Worm (Caenorhabditis elegans) whole organism, L4 larva: ENCODE measurements around the gene acox-1.5.
A peak's percentile ranks its signal among the peaks of the same experiment; 100 is the strongest.

ENCODE experiments used
- F26F4.8 ChIP-seq: fragments of 200-800 bp; sonication (Bioruptor generic); conservative IDR thresholded peaks from 2 replicates; pipeline ENCODE4 v1.3.6; 2022; ENCODE audit warnings: missing genetic modification characterization, missing compliant biosample characterization
- R02D3.7 ChIP-seq: fragments of 150-350 bp; sonication (generic microtip); optimal IDR thresholded peaks from 3 replicates; lab custom pipeline; 2014; ENCODE audit warnings: missing biosample characterization, missing genetic modification characterization
- T20F7.1 ChIP-seq: fragments of 200-800 bp; sonication (Bioruptor generic); optimal IDR thresholded peaks from 2 replicates; lab custom pipeline; 2018; ENCODE audit warnings: mild to moderate bottlenecking, missing genetic modification characterization, missing compliant biosample characterization
- Y5F2A.4 ChIP-seq: fragments of 200-800 bp; sonication (Bioruptor generic); optimal IDR thresholded peaks from 2 replicates; lab custom pipeline; 2018; ENCODE audit warnings: mild to moderate bottlenecking, missing genetic modification characterization, missing compliant biosample characterization
- Y75B8A.6 ChIP-seq: fragments of 200-800 bp; sonication (Bioruptor generic); IDR thresholded peaks from 2 replicates; pipeline ENCODE4 v1.3.6; 2022; ENCODE audit warnings: missing genetic modification reagents, missing genetic modification characterization, missing compliant biosample characterization
- aha-1 ChIP-seq: fragments of 150-350 bp; peaks from one replicate; lab custom pipeline; 2014; ENCODE audit warnings: missing biosample characterization, missing genetic modification characterization
- aly-2 ChIP-seq: sonication (generic microtip); optimal IDR thresholded peaks from 2 replicates; lab custom pipeline; 2018; ENCODE audit warnings: missing biosample characterization, missing genetic modification characterization
- ama-1 ChIP-seq: fragments of 150-350 bp; optimal IDR thresholded peaks from 2 replicates; lab custom pipeline; 2014; ENCODE audit warnings: inconsistent platforms, mixed read lengths
- arid-1 ChIP-seq: fragments of 200-800 bp; sonication (Bioruptor generic); conservative IDR thresholded peaks from 2 replicates; pipeline ENCODE4 v1.3.6; 2022; ENCODE audit warnings: missing genetic modification reagents, missing genetic modification characterization, missing compliant biosample characterization
- attf-4 ChIP-seq: sonication (generic microtip); optimal IDR thresholded peaks from 3 replicates; lab custom pipeline; 2017; ENCODE audit warnings: missing biosample characterization, missing genetic modification characterization
- ceh-20 ChIP-seq: fragments of 200-800 bp; sonication (Bioruptor generic); IDR thresholded peaks from 2 replicates; pipeline ENCODE4 v1.3.6; 2022; ENCODE audit warnings: missing genetic modification reagents, missing genetic modification characterization, missing compliant biosample characterization
- ceh-28 ChIP-seq: fragments of 150-350 bp; optimal IDR thresholded peaks from 2 replicates; lab custom pipeline; 2014; ENCODE audit warnings: missing biosample characterization, missing genetic modification reagents, missing genetic modification characterization
- ceh-44 ChIP-seq: fragments of 200-800 bp; sonication (Bioruptor generic); IDR thresholded peaks from 2 replicates; pipeline ENCODE4 v1.3.6; 2022; ENCODE audit warnings: missing genetic modification reagents, missing genetic modification characterization, missing compliant biosample characterization
- cey-2 ChIP-seq: sonication (generic microtip); optimal IDR thresholded peaks from 3 replicates; lab custom pipeline; 2017; ENCODE audit warnings: missing genetic modification characterization, mild to moderate bottlenecking, missing compliant biosample characterization, antibody characterized with exemption, borderline replicate concordance; ENCODE audit not compliant: insufficient read depth
- dmd-8 ChIP-seq: fragments of 200-800 bp; sonication (Bioruptor generic); IDR thresholded peaks from 2 replicates; pipeline ENCODE4 v1.3.6; 2022; ENCODE audit warnings: missing genetic modification characterization, missing compliant biosample characterization
- dmd-9 ChIP-seq: fragments of 200-800 bp; sonication (Bioruptor generic); IDR thresholded peaks from 2 replicates; pipeline ENCODE4 v1.3.6; 2022; ENCODE audit warnings: missing genetic modification reagents, missing genetic modification characterization, missing compliant biosample characterization
- dve-1 ChIP-seq: sonication (generic microtip); optimal IDR thresholded peaks from 2 replicates; lab custom pipeline; 2017; ENCODE audit warnings: antibody characterized with exemption, mild to moderate bottlenecking, missing genetic modification characterization, missing compliant biosample characterization; ENCODE audit not compliant: insufficient read depth
- fkh-10 ChIP-seq: fragments of 150-350 bp; optimal IDR thresholded peaks from 2 replicates; lab custom pipeline; 2014; ENCODE audit warnings: missing biosample characterization, missing genetic modification reagents, missing genetic modification characterization
- fos-1 ChIP-seq: fragments of 150-350 bp; optimal IDR thresholded peaks from 2 replicates; lab custom pipeline; 2014; ENCODE audit warnings: missing biosample characterization, missing genetic modification characterization
- gei-8 ChIP-seq: fragments of 200-800 bp; sonication (Bioruptor generic); optimal IDR thresholded peaks from 2 replicates; lab custom pipeline; 2018; ENCODE audit warnings: mild to moderate bottlenecking, missing genetic modification characterization, missing compliant biosample characterization
- lin-15B ChIP-seq: fragments of 150-350 bp; sonication (generic microtip); optimal IDR thresholded peaks from 3 replicates; lab custom pipeline; 2014; ENCODE audit warnings: missing biosample characterization, missing genetic modification characterization
- lin-29 ChIP-seq: fragments of 200-800 bp; sonication (Bioruptor generic); IDR thresholded peaks from 2 replicates; pipeline ENCODE4 v1.3.6; 2022; ENCODE audit warnings: missing genetic modification reagents, missing genetic modification characterization, missing compliant biosample characterization
- lin-38 ChIP-seq: fragments of 200-800 bp; sonication (Bioruptor generic); IDR thresholded peaks from 2 replicates; pipeline ENCODE4 v1.3.6; 2022; ENCODE audit warnings: missing genetic modification reagents, missing genetic modification characterization, missing compliant biosample characterization
- lin-39 ChIP-seq: fragments of 150-350 bp; optimal IDR thresholded peaks from 2 replicates; lab custom pipeline; 2014; ENCODE audit warnings: missing biosample characterization, missing genetic modification reagents, missing genetic modification characterization
- lir-3 ChIP-seq: sonication (generic microtip); optimal IDR thresholded peaks from 2 replicates; lab custom pipeline; 2016; ENCODE audit warnings: mild to moderate bottlenecking, missing genetic modification characterization, missing compliant biosample characterization
- lsy-2 ChIP-seq, 2 experiments: fragments of 150-350 bp in 1 of 2; sonication (generic microtip) in 1 of 2; optimal IDR thresholded peaks; 2 replicates each; lab custom pipeline; 2014 to 2017; ENCODE audit warnings: missing biosample characterization in 2 of 2, missing genetic modification characterization in 2 of 2
- madf-9 ChIP-seq: fragments of 200-800 bp; sonication (Bioruptor generic); conservative IDR thresholded peaks from 2 replicates; pipeline ENCODE4 v1.3.6; 2022; ENCODE audit warnings: missing genetic modification reagents, missing genetic modification characterization, missing compliant biosample characterization
- mdl-1 ChIP-seq, 2 experiments: fragments of 150-350 bp in 1 of 2; sonication (generic microtip) in 1 of 2; optimal IDR thresholded peaks; 2 replicates each; lab custom pipeline; 2014 to 2017; ENCODE audit warnings: missing biosample characterization in 2 of 2, missing genetic modification characterization in 2 of 2
- mdt-29 ChIP-seq: fragments of 200-800 bp; sonication (Bioruptor generic); IDR thresholded peaks from 2 replicates; pipeline ENCODE4 v1.3.6; 2022; ENCODE audit warnings: missing genetic modification reagents, missing genetic modification characterization, missing compliant biosample characterization
- mep-1 ChIP-seq: fragments of 150-350 bp; sonication (generic microtip); optimal IDR thresholded peaks from 3 replicates; lab custom pipeline; 2014; ENCODE audit warnings: missing biosample characterization, missing genetic modification characterization
- mes-2 ChIP-seq: sonication (generic microtip); optimal IDR thresholded peaks from 2 replicates; lab custom pipeline; 2016; ENCODE audit warnings: missing genotype, mild to moderate bottlenecking, missing genetic modification characterization, missing compliant biosample characterization; ENCODE audit not compliant: poor library complexity, severe bottlenecking
- mxl-2 ChIP-seq: fragments of 200-800 bp; sonication (Bioruptor generic); conservative IDR thresholded peaks from 2 replicates; pipeline ENCODE4 v1.3.6; 2022; ENCODE audit warnings: missing genetic modification reagents, missing genetic modification characterization, missing compliant biosample characterization
- nhr-10 ChIP-seq: fragments of 150-350 bp; optimal IDR thresholded peaks from 2 replicates; lab custom pipeline; 2014; ENCODE audit warnings: missing biosample characterization, missing genetic modification characterization
- nhr-102 ChIP-seq: sonication (generic microtip); optimal IDR thresholded peaks from 2 replicates; lab custom pipeline; 2016; ENCODE audit warnings: mild to moderate bottlenecking, missing genetic modification characterization, moderate library complexity, missing compliant biosample characterization
- nhr-237 ChIP-seq: sonication (generic microtip); optimal IDR thresholded peaks from 2 replicates; lab custom pipeline; 2017; ENCODE audit warnings: missing biosample characterization, missing genetic modification characterization
- nhr-28 ChIP-seq: fragments of 150-350 bp; optimal IDR thresholded peaks from 2 replicates; lab custom pipeline; 2014; ENCODE audit warnings: missing biosample characterization, missing genetic modification characterization
- nhr-48 ChIP-seq: sonication (generic microtip); optimal IDR thresholded peaks from 2 replicates; lab custom pipeline; 2016; ENCODE audit warnings: mild to moderate bottlenecking, missing genetic modification characterization, missing compliant biosample characterization
- nhr-6 ChIP-seq: fragments of 150-350 bp; optimal IDR thresholded peaks from 2 replicates; lab custom pipeline; 2014; ENCODE audit warnings: missing biosample characterization, missing genetic modification characterization
- nhr-77 ChIP-seq: fragments of 150-350 bp; optimal IDR thresholded peaks from 2 replicates; lab custom pipeline; 2014; ENCODE audit warnings: missing biosample characterization, missing genetic modification characterization
- rbr-2 ChIP-seq: sonication (generic microtip); optimal IDR thresholded peaks from 2 replicates; lab custom pipeline; 2016; ENCODE audit warnings: missing genotype, missing genetic modification characterization, missing compliant biosample characterization
- sdz-12 ChIP-seq: fragments of 200-800 bp; sonication (Bioruptor generic); optimal IDR thresholded peaks from 2 replicates; lab custom pipeline; 2018; ENCODE audit warnings: mild to moderate bottlenecking, missing genetic modification characterization, missing compliant biosample characterization
- snpc-1.2 ChIP-seq: fragments of 200-800 bp; sonication (Bioruptor generic); IDR thresholded peaks from 2 replicates; pipeline ENCODE4 v1.3.6; 2022; ENCODE audit warnings: missing genetic modification reagents, missing genetic modification characterization, missing compliant biosample characterization
- snpc-4 ChIP-seq: fragments of 150-350 bp; optimal IDR thresholded peaks from 2 replicates; lab custom pipeline; 2014; ENCODE audit warnings: missing biosample characterization, missing genetic modification characterization
- spr-1 ChIP-seq: sonication (generic microtip); optimal IDR thresholded peaks from 2 replicates; lab custom pipeline; 2016; ENCODE audit warnings: mild to moderate bottlenecking, missing genetic modification characterization, missing compliant biosample characterization
- spr-3 ChIP-seq: fragments of 200-800 bp; sonication (Bioruptor generic); optimal IDR thresholded peaks from 2 replicates; lab custom pipeline; 2018; ENCODE audit warnings: mild to moderate bottlenecking, missing genetic modification characterization, missing compliant biosample characterization
- tag-97 ChIP-seq: fragments of 200-800 bp; sonication (Bioruptor generic); IDR thresholded peaks from 2 replicates; pipeline ENCODE4 v1.3.6; 2022; ENCODE audit warnings: missing genetic modification characterization, missing compliant biosample characterization
- tra-1 ChIP-seq: fragments of 200-800 bp; sonication (Bioruptor generic); IDR thresholded peaks from 2 replicates; pipeline ENCODE4 v1.3.6; 2022; ENCODE audit warnings: missing genetic modification reagents, missing genetic modification characterization, missing compliant biosample characterization
- unc-39 ChIP-seq: sonication (generic microtip); optimal IDR thresholded peaks from 2 replicates; lab custom pipeline; 2017; ENCODE audit warnings: missing biosample characterization, missing genetic modification characterization
- vab-7 ChIP-seq: fragments of 200-800 bp; sonication (Bioruptor generic); IDR thresholded peaks from 2 replicates; pipeline ENCODE4 v1.3.6; 2022; ENCODE audit warnings: missing genetic modification reagents, missing genetic modification characterization, missing compliant biosample characterization
- zag-1 ChIP-seq: fragments of 150-350 bp; optimal IDR thresholded peaks from 2 replicates; lab custom pipeline; 2014; ENCODE audit warnings: missing biosample characterization, missing genetic modification characterization
- zfp-3 ChIP-seq: fragments of 200-800 bp; sonication (Bioruptor generic); conservative IDR thresholded peaks from 2 replicates; pipeline ENCODE4 v1.3.6; 2022; ENCODE audit warnings: missing genetic modification reagents, missing genetic modification characterization, missing compliant biosample characterization
- zip-11 ChIP-seq: fragments of 200-800 bp; sonication (Bioruptor generic); IDR thresholded peaks from 2 replicates; pipeline ENCODE4 v1.3.6; 2022; ENCODE audit warnings: missing genetic modification characterization, missing compliant biosample characterization

acox-1.5 gene

ce11 chrIII:9629855-9630254, 37.9 kb upstream of the acox-1.5 start, which contains the start of gene rpac-19:
rpac-19 (minus strand) TSS chrIII:9629885.
- TF ChIP-seq snpc-4 (tag; lab: Kevin White, UChicago) (no peak), fkh-10 (GFP tag; lab: Kevin White, UChicago) (no peak), R02D3.7 (tag; lab: Kevin White, UChicago) (no peak), ceh-20 (GFP tag; lab: Robert Waterston, UW) (0 out of 2 replicates have a peak, but pooled peaks have one; percentile 29), spr-1 (peak; percentile 80), arid-1 (GFP tag; lab: Robert Waterston, UW) (peak; percentile 58; the same call in 1 of the 2 replicates), sdz-12 (GFP tag; lab: Kevin White, UChicago) (peak; percentile 64), dmd-9 (GFP tag; lab: Robert Waterston, UW) (no peak), gei-8 (no peak), lsy-2 (tag; optimal IDR thresholded peaks at IDR 0.05; lab: Kevin White, UChicago) (peak in 1 of 2 experiments; percentile 84), aha-1 (tag; lab: Kevin White, UChicago) (peak; percentile 72), T20F7.1 (GFP tag; lab: Kevin White, UChicago) (peak; percentile 70), ceh-44 (GFP tag; lab: Robert Waterston, UW) (no peak), madf-9 (GFP tag; lab: Robert Waterston, UW) (no peak), attf-4 (tag; lab: Kevin White, UChicago) (no peak), lin-15B (tag; lab: Kevin White, UChicago) (no peak), F26F4.8 (no peak), mep-1 (tag; lab: Kevin White, UChicago) (peak; percentile 75), mes-2 (tag; lab: Kevin White, UChicago) (peak; percentile 91), mdt-29 (GFP tag; lab: Robert Waterston, UW) (peak; percentile 72; the same call in 1 of the 2 replicates), aly-2 (tag; lab: Kevin White, UChicago) (no peak), dve-1 (peak; percentile 96), lir-3 (tag; lab: Kevin White, UChicago) (no peak), mdl-1 (tag; optimal IDR thresholded peaks at IDR 0.05; lab: Kevin White, UChicago) (peak in 1 of 2 experiments; percentile 33), dmd-8 (GFP tag; lab: Robert Waterston, UW) (no peak), Y5F2A.4 (GFP tag; lab: Kevin White, UChicago) (no peak), mxl-2 (GFP tag; lab: Robert Waterston, UW) (no peak), vab-7 (GFP tag; lab: Robert Waterston, UW) (0 out of 2 replicates have a peak, but pooled peaks have one; percentile 37), nhr-28 (tag; lab: Kevin White, UChicago) (peak; percentile 20), lin-39 (tag; lab: Kevin White, UChicago) (no peak), zip-11 (GFP tag; lab: Robert Waterston, UW) (no peak), nhr-102 (tag; lab: Kevin White, UChicago) (peak; percentile 80), unc-39 (no peak), zag-1 (no peak), nhr-48 (tag; lab: Kevin White, UChicago) (peak; percentile 65), snpc-1.2 (no peak), lin-38 (GFP tag; lab: Robert Waterston, UW) (peak; percentile 85), fos-1 (tag; lab: Kevin White, UChicago) (no peak), nhr-237 (no peak), cey-2 (tag; lab: Kevin White, UChicago) (no peak), Y75B8A.6 (GFP tag; lab: Robert Waterston, UW) (no peak), ama-1 (lab: Kevin White, UChicago) (peak; percentile 83), tag-97 (GFP tag; lab: Robert Waterston, UW) (no peak), rbr-2 (tag; lab: Kevin White, UChicago) (peak; percentile 46), nhr-10 (tag; lab: Kevin White, UChicago) (peak; percentile 13), ceh-28 (no peak), nhr-6 (tag; lab: Kevin White, UChicago) (peak; percentile 81), nhr-77 (tag; lab: Kevin White, UChicago) (peak; percentile 24), lin-29 (GFP tag; lab: Robert Waterston, UW) (0 out of 2 replicates have a peak, but pooled peaks have one; percentile 65), spr-3 (GFP tag; lab: Kevin White, UChicago) (no peak), zfp-3 (peak; percentile 73; the same call in 1 of the 2 replicates), tra-1 (GFP tag; lab: Robert Waterston, UW) (no peak)
